Fruit fly (Drosophila melanogaster) Kc167 (cell line): Measurements from ENCODE around the gene TfIIA-L.

ENCODE experiments used
- Sin3A ChIP-seq: fragments of >200 bp; optimal IDR thresholded peaks from 2 replicates; lab custom pipeline; 2018; ENCODE audit warnings: missing external identifiers
- insv ChIP-seq: fragments of >200 bp; optimal IDR thresholded peaks from 3 replicates; lab custom pipeline; 2018; ENCODE audit warnings: missing external identifiers
- ttk ChIP-seq: sonication (Bioruptor generic); optimal IDR thresholded peaks from 2 replicates; lab custom pipeline; 2017; ENCODE audit warnings: missing external identifiers

DNA sequence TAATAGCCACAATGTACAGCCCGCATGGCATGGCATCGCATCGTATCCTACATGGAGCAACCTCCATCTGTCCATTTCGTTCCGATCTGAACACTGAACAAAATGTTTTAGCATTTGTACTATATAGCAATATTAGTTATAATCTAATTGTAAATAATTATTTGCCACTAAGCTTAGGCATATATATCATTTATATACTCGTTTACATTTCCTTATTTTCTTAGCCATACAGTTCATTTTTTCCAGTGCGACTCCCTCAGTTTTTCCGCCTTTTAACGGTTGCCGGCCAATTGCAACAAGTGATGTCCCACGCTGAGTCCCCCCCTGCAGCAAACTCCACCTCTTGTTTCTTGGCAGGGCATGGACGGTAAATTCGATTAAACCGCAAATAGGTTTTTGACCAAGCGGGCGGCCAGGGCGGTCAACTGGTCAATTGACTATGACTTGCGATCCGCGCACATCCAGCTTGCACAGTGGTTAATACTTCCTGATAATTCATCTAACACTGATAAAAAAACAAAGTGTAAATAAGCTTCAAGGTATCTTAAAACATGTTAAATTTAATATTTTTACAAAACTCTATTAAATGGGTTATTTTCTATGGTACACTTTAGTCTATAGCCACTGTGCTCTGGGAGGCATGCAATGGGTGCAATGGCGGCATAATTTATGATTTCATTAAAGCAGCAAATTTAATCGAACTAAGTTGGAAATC, 41.2 kb upstream of the TfIIA-L start:
- TF ChIP-seq Sin3A (lab: Kevin White, UChicago), result no peak
- TF ChIP-seq ttk (lab: Kevin White, UChicago), result no peak
- no peak for TF ChIP-seq insv
